Worm (Caenorhabditis elegans) whole organism, late embryonic: ENCODE results near the gene idpp-14.
"Not testable (repeated sequence)": the region's sequence is repeated elsewhere in the genome, so short reads cannot be mapped to it uniquely, and the experiment has no call there.

Experiments used
- K02D7.2 ChIP-seq: sonication (generic microtip); optimal IDR thresholded peaks from 2 replicates; lab custom pipeline; 2017; ENCODE audit warnings: mild to moderate bottlenecking, missing genetic modification characterization, missing compliant biosample characterization
- K09A11.1 ChIP-seq: sonication (generic microtip); optimal IDR thresholded peaks from 2 replicates; lab custom pipeline; 2017; ENCODE audit warnings: antibody characterized with exemption, mild to moderate bottlenecking, missing genetic modification characterization, missing compliant biosample characterization; ENCODE audit not compliant: insufficient read depth
- T23F11.4 ChIP-seq: fragments of 200-800 bp; sonication (Bioruptor generic); optimal IDR thresholded peaks from 2 replicates; lab custom pipeline; 2018; ENCODE audit warnings: mild to moderate bottlenecking, missing genetic modification characterization, missing compliant biosample characterization
- Y22D7AL.16 ChIP-seq: sonication (generic microtip); optimal IDR thresholded peaks from 2 replicates; lab custom pipeline; 2016; ENCODE audit warnings: missing genetic modification characterization, missing compliant biosample characterization
- ceh-14 ChIP-seq: sonication (generic microtip); optimal IDR thresholded peaks from 2 replicates; lab custom pipeline; 2016; ENCODE audit warnings: missing genotype, missing genetic modification characterization, missing compliant biosample characterization
- ceh-18 ChIP-seq: sonication (generic microtip); optimal IDR thresholded peaks from 2 replicates; lab custom pipeline; 2016; ENCODE audit warnings: missing genetic modification characterization, missing compliant biosample characterization
- ceh-22 ChIP-seq: sonication (generic microtip); optimal IDR thresholded peaks from 2 replicates; lab custom pipeline; 2017; ENCODE audit warnings: missing biosample characterization, missing genetic modification characterization
- ceh-24 ChIP-seq: sonication (generic microtip); optimal IDR thresholded peaks from 2 replicates; lab custom pipeline; 2016; ENCODE audit warnings: mild to moderate bottlenecking, missing genetic modification characterization, missing compliant biosample characterization
- ceh-30 ChIP-seq: fragments of 150-350 bp; optimal IDR thresholded peaks from 2 replicates; lab custom pipeline; 2014; ENCODE audit warnings: missing biosample characterization, missing genetic modification characterization
- ceh-34 ChIP-seq: sonication (generic microtip); optimal IDR thresholded peaks from 2 replicates; lab custom pipeline; 2016; ENCODE audit warnings: mild to moderate bottlenecking, missing genetic modification characterization, missing compliant biosample characterization
- ceh-48 ChIP-seq: sonication (generic microtip); optimal IDR thresholded peaks from 2 replicates; lab custom pipeline; 2016; ENCODE audit warnings: missing genetic modification characterization, inconsistent platforms, missing compliant biosample characterization
- che-1 ChIP-seq: sonication (generic microtip); optimal IDR thresholded peaks from 2 replicates; lab custom pipeline; 2016; ENCODE audit warnings: mild to moderate bottlenecking, missing genetic modification characterization, missing compliant biosample characterization
- dve-1 ChIP-seq: sonication (generic microtip); optimal IDR thresholded peaks from 2 replicates; lab custom pipeline; 2017; ENCODE audit warnings: antibody characterized with exemption, mild to moderate bottlenecking, missing genetic modification characterization, missing compliant biosample characterization
- elt-2 ChIP-seq: sonication (generic microtip); optimal IDR thresholded peaks from 2 replicates; lab custom pipeline; 2016; ENCODE audit warnings: missing genetic modification reagents, missing genetic modification characterization, missing compliant biosample characterization
- ets-4 ChIP-seq: sonication (generic microtip); optimal IDR thresholded peaks from 2 replicates; lab custom pipeline; 2016; ENCODE audit warnings: missing genetic modification characterization, missing compliant biosample characterization
- eyg-1 ChIP-seq: sonication (generic microtip); optimal IDR thresholded peaks from 2 replicates; lab custom pipeline; 2016; ENCODE audit warnings: missing genotype, missing genetic modification characterization, missing compliant biosample characterization
- fkh-10 ChIP-seq: fragments of 150-350 bp; optimal IDR thresholded peaks from 2 replicates; lab custom pipeline; 2014; ENCODE audit warnings: missing biosample characterization, missing genetic modification reagents, missing genetic modification characterization
- gmeb-2 ChIP-seq: sonication (generic microtip); optimal IDR thresholded peaks from 2 replicates; lab custom pipeline; 2016; ENCODE audit warnings: missing genetic modification characterization, inconsistent platforms, missing compliant biosample characterization
- hlh-13 ChIP-seq: fragments of 200-800 bp; sonication (Bioruptor generic); optimal IDR thresholded peaks from 2 replicates; lab custom pipeline; 2018; ENCODE audit warnings: mild to moderate bottlenecking, missing genetic modification characterization, missing compliant biosample characterization
- hlh-30 ChIP-seq: sonication (generic microtip); optimal IDR thresholded peaks from 2 replicates; lab custom pipeline; 2017; ENCODE audit warnings: antibody characterized with exemption, missing genetic modification characterization, missing compliant biosample characterization; ENCODE audit not compliant: insufficient read depth
- hlh-6 ChIP-seq: sonication (generic microtip); optimal IDR thresholded peaks from 2 replicates; lab custom pipeline; 2016; ENCODE audit warnings: missing genotype, missing genetic modification characterization, missing compliant biosample characterization
- lim-6 ChIP-seq: sonication (generic microtip); optimal IDR thresholded peaks from 2 replicates; lab custom pipeline; 2016; ENCODE audit warnings: missing genetic modification characterization, missing compliant biosample characterization
- madf-2 ChIP-seq: sonication (generic microtip); optimal IDR thresholded peaks from 2 replicates; lab custom pipeline; 2017; ENCODE audit warnings: missing genetic modification characterization, missing compliant biosample characterization
- pat-9 ChIP-seq: fragments of 200-800 bp; sonication (Bioruptor generic); optimal IDR thresholded peaks from 2 replicates; lab custom pipeline; 2018; ENCODE audit warnings: mild to moderate bottlenecking, missing genetic modification characterization, moderate library complexity, missing compliant biosample characterization
- pax-1 ChIP-seq: fragments of 150-350 bp; optimal IDR thresholded peaks from 2 replicates; lab custom pipeline; 2014; ENCODE audit warnings: missing biosample characterization, missing genetic modification characterization
- pha-4 ChIP-seq: fragments of 150-350 bp; optimal IDR thresholded peaks from 2 replicates; lab custom pipeline; 2018; ENCODE audit warnings: missing biosample characterization, missing genetic modification reagents, missing genetic modification characterization
- pqm-1 ChIP-seq: sonication (generic microtip); optimal IDR thresholded peaks from 2 replicates; lab custom pipeline; 2016; ENCODE audit warnings: missing genetic modification characterization, missing compliant biosample characterization
- ref-2 ChIP-seq: sonication (generic microtip); optimal IDR thresholded peaks from 2 replicates; lab custom pipeline; 2016; ENCODE audit warnings: missing genetic modification characterization, missing compliant biosample characterization
- sdc-2 ChIP-seq: sonication (generic microtip); optimal IDR thresholded peaks from 2 replicates; lab custom pipeline; 2016; ENCODE audit warnings: missing genotype, missing genetic modification characterization, missing compliant biosample characterization
- sox-4 ChIP-seq: sonication (generic microtip); optimal IDR thresholded peaks from 2 replicates; lab custom pipeline; 2017; ENCODE audit warnings: mild to moderate bottlenecking, missing genetic modification characterization, inconsistent platforms, missing compliant biosample characterization
- syd-9 ChIP-seq: sonication (generic microtip); optimal IDR thresholded peaks from 2 replicates; lab custom pipeline; 2016; ENCODE audit warnings: mild to moderate bottlenecking, missing genetic modification characterization, moderate library complexity, missing compliant biosample characterization
- tbx-2 ChIP-seq: sonication (generic microtip); optimal IDR thresholded peaks from 2 replicates; lab custom pipeline; 2016; ENCODE audit warnings: missing genetic modification characterization, missing compliant biosample characterization
- unc-3 ChIP-seq, 2 experiments: fragments of 200-800 bp in 1 of 2; sonication (Bioruptor generic) in 1 of 2; sonication (generic microtip) in 1 of 2; conservative IDR thresholded peaks in 1 of 2; optimal IDR thresholded peaks in 1 of 2; 2 replicates each; pipeline versions ENCODE4 v1.3.6 to Lab custom; 2016 to 2022; ENCODE audit warnings: missing compliant biosample characterization in 2 of 2, missing genetic modification characterization in 2 of 2, missing genetic modification reagents in 1 of 2
- unc-86 ChIP-seq: sonication (generic microtip); optimal IDR thresholded peaks from 2 replicates; lab custom pipeline; 2016; ENCODE audit warnings: missing genetic modification characterization, missing compliant biosample characterization
- ztf-16 ChIP-seq: sonication (generic microtip); optimal IDR thresholded peaks from 2 replicates; lab custom pipeline; 2017; ENCODE audit warnings: missing genetic modification characterization, missing compliant biosample characterization

Gene idpp-14

DNA sequence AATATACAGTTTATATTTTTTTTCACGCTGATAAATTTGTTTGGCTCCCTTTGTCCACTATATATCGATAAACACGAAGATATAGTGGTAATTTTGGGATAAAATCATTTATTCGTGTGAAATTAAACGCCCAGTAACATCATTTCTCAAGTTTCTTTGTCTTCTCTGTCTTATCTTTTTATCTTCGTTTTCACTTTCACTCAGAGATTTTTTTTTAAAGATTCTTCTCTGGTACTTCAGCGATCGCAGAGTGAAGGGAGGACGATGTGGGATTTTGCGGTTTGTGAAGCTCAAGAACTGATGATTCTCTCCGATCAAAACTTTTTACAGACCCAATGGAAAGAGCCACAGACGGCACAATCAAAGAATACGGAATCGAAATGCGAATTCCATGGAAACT lies 19.8 kb upstream of the idpp-14 start, which contains the start of gene T27A8.3:
Gene T27A8.3 (plus strand): TSS at position 301 of the 400 bp plus-strand sequence.
- not testable (repeated sequence) for TF ChIP-seq tbx-2 (tag; lab: Kevin White, UChicago); syd-9 (tag; lab: Kevin White, UChicago); sdc-2

DNA sequence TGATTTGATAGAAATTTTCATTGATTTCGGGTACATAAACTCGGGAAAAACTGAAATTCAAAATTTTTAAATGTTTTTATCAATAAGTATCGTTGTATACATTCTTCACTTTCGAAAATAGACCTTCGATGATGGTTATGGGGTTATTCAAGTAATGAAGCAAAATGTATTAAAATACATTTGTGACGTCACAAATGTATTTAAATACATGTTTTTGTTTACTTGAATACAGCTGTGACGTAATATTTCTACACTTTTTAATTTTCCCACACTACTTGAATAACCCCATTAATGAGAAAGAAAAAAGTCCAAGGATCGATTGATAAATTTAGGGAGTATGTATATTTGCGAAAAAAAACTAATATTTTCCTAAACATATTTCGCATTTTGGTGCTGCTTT lies 14.2 kb upstream of the idpp-14 start:
- TF ChIP-seq sdc-2 (no peak), dve-1 (tag; lab: Kevin White, UChicago) (no peak)

DNA sequence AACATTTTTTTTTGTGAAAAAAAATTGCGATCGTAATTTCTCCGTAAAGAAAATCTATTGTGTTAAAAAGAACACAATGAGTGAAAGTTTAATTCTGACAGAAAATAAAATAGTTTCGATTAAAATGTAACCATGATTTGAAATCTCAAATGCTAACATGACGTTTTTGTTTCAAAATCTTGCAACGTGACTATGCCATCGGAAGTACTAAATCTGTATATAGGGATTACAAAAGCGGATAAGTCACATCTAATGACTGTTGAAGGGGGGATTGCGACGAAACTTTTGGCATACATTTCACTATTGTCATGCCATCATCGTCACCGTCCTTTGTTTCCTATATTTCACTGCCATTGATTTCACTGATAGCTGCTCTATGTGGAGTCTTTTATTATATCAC lies 9.6 kb upstream of the idpp-14 start, which contains the start of gene col-187:
Gene col-187 (plus strand): TSS at position 301 of the 400 bp plus-strand sequence.
- TF ChIP-seq pat-9: no peak
- no peak for TF ChIP-seq gmeb-2 (tag; lab: Kevin White, UChicago)
- TF ChIP-seq unc-86 (tag; lab: Kevin White, UChicago): no peak
- no peak for TF ChIP-seq ceh-48 (tag; lab: Kevin White, UChicago)
- TF ChIP-seq lim-6 (tag; lab: Kevin White, UChicago): no peak
- no peak for TF ChIP-seq hlh-6 (tag; lab: Kevin White, UChicago)
- TF ChIP-seq ceh-14: no peak
- TF ChIP-seq che-1 (tag; lab: Kevin White, UChicago): no peak
- no peak for TF ChIP-seq ceh-18
- no peak for TF ChIP-seq pqm-1 (tag; lab: Kevin White, UChicago)
- no peak for TF ChIP-seq eyg-1 (tag; lab: Kevin White, UChicago)
- TF ChIP-seq K09A11.1 (tag; lab: Kevin White, UChicago): no peak
- TF ChIP-seq sox-4 (tag; lab: Kevin White, UChicago): no peak
- no peak for TF ChIP-seq T23F11.4
- no peak for TF ChIP-seq fkh-10 (GFP tag; lab: Kevin White, UChicago)
- no peak for TF ChIP-seq ceh-24 (tag; lab: Kevin White, UChicago)
- no peak for TF ChIP-seq ceh-30 (tag; lab: Kevin White, UChicago)
- no peak for TF ChIP-seq pax-1 (tag; lab: Kevin White, UChicago)
- TF ChIP-seq ztf-16: no peak
- TF ChIP-seq ceh-22: no peak

DNA sequence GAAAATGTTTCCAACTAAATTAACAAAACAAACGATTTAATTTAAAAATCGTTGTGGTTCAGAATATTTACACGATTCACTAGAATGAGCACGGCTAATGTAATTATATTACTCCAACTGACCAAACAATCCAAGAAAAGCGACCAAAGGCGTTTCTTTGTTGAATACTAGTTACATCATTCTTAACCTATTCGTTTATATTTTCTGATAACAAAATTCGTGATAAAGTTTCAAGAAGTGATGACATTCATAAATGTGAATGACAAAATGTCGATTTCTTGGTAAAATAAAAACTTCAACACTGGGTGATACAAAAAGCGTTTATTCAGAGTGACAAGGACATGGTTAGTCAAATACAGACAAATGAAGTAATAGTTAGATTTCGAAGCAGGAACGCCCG lies 5.7 kb upstream of the idpp-14 start, which contains the start of gene C30F2.4:
Gene C30F2.4 (minus strand): TSS at position 101 of the 400 bp plus-strand sequence.
- TF ChIP-seq hlh-30: no peak
- TF ChIP-seq dve-1 (tag; lab: Kevin White, UChicago): no peak
- TF ChIP-seq syd-9 (tag; lab: Kevin White, UChicago): no peak
- TF ChIP-seq K02D7.2 (tag; lab: Kevin White, UChicago): no peak
- TF ChIP-seq pha-4: no peak
- no peak for TF ChIP-seq hlh-13 (GFP tag; lab: Kevin White, UChicago)
- TF ChIP-seq eyg-1 (tag; lab: Kevin White, UChicago): no peak
- TF ChIP-seq unc-3 (GFP tag; conservative IDR thresholded peaks at IDR 0.05; lab: Robert Waterston, UW): no peak
- TF ChIP-seq unc-3 (tag; optimal IDR thresholded peaks at IDR 0.05; lab: Kevin White, UChicago): no peak
- TF ChIP-seq sox-4 (tag; lab: Kevin White, UChicago): no peak
- no peak for TF ChIP-seq hlh-6 (tag; lab: Kevin White, UChicago)
- no peak for TF ChIP-seq ets-4 (tag; lab: Kevin White, UChicago)
- TF ChIP-seq Y22D7AL.16 (tag; lab: Kevin White, UChicago): no peak
- TF ChIP-seq pax-1 (tag; lab: Kevin White, UChicago): no peak
- no peak for TF ChIP-seq ceh-22

DNA sequence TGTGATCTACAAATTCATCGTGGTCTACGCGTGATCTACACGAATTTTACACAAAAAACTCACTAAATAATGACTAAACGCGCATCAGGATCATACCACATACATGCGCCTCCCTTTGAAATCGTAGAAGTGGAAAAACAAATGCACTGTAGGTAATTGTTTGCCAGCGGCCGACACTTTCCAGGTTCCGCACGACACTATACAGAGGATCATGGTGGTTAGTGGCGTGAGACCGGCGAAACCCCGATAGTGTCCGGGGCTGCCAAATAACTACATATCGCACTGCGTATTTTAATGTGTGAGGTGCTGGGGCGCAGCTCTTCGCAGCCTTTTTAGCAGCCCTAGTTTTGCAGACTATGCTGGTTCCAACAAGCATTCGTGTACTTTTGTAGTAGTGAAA lies 3.5 kb upstream of the idpp-14 start:
- no peak for TF ChIP-seq madf-2

DNA sequence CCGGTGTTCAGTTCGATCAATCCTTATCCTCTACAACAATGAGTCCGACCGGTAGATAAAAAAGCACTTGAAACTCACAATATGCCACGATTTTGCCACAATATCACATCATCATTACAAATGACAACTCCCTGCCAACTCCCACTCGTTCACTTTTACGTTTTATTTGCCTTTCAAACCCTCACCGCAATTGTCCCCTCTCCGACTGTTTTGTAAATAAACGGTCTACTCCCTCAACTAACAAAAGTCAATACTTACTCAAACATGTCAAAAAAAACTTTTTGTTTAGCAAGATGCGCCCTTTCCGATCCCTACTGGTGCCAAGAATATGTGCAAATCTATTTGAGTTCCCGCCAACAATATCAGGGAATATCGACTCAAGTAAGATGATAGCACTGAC lies 2.9 kb downstream of the idpp-14 start, which contains the start of gene C30F2.2:
Gene C30F2.2 (minus strand): TSS at position 122 of the 400 bp plus-strand sequence.
- TF ChIP-seq K09A11.1 (tag; lab: Kevin White, UChicago) (no peak), ets-4 (tag; lab: Kevin White, UChicago) (no peak), elt-2 (tag; lab: Kevin White, UChicago) (no peak), ceh-34 (no peak), ceh-30 (tag; lab: Kevin White, UChicago) (no peak), ceh-14 (no peak), ref-2 (tag; lab: Kevin White, UChicago) (no peak)
- TF ChIP-seq, all 69 proteins: peak for 0
